Fruit fly (Drosophila melanogaster) whole organism, embryonic: Measurements from ENCODE around the gene CG18179.

Experiments
- CG31224 ChIP-seq: fragments of 200-800 bp; sonication (Bioruptor generic); IDR thresholded peaks from 2 replicates; pipeline ENCODE4 v1.3.6; 2022; ENCODE audit warnings: missing biosample characterization, missing genetic modification characterization
- CG4730 ChIP-seq: fragments of 200-800 bp; sonication (Bioruptor generic); IDR thresholded peaks from 2 replicates; pipeline ENCODE4 v1.3.6; 2022; ENCODE audit warnings: missing biosample characterization, missing genetic modification characterization
- MBD-R2 ChIP-seq: fragments of 200-800 bp; sonication (Bioruptor generic); IDR thresholded peaks from 2 replicates; pipeline ENCODE4 v1.3.6; 2022; ENCODE audit warnings: missing biosample characterization, missing genetic modification characterization
- Xbp1 ChIP-seq: fragments of 200-800 bp; sonication (Bioruptor generic); optimal IDR thresholded peaks from 3 replicates; lab custom pipeline; 2016; ENCODE audit warnings: missing biosample characterization, mild to moderate bottlenecking, missing genetic modification characterization
- br ChIP-seq: fragments of >200 bp; optimal IDR thresholded peaks from 2 replicates; lab custom pipeline; 2017
- slbo ChIP-seq: fragments of 200-800 bp; sonication (Bioruptor generic); IDR thresholded peaks from 2 replicates; pipeline ENCODE4 v1.3.6; 2022; ENCODE audit warnings: missing biosample characterization, missing genetic modification characterization

dm6 chr3L:9680968-9681367, 41.9 kb downstream of the CG18179 start, which contains the start of gene alphaTub67C:
- TF ChIP-seq Xbp1 (GFP tag; lab: Kevin White, UChicago): no peak
- TF ChIP-seq CG4730: no peak
- no peak for TF ChIP-seq MBD-R2
- no peak for TF ChIP-seq br (lab: Kevin White, UChicago)
- no peak for TF ChIP-seq CG31224 (GFP tag; lab: Robert Waterston, UW)
- no peak for TF ChIP-seq slbo (GFP tag; lab: Robert Waterston, UW)
